Worm (Caenorhabditis elegans) whole organism, young adult: Measurements from ENCODE around the gene hum-4.

Experiments used
- B0035.1 ChIP-seq: sonication (generic microtip); optimal IDR thresholded peaks from 2 replicates; lab custom pipeline; 2016; ENCODE audit warnings: missing genetic modification characterization, mild to moderate bottlenecking, missing compliant biosample characterization, missing genotype, missing genetic modification reagents
- B0336.3 ChIP-seq: fragments of 200-800 bp; sonication (Bioruptor generic); IDR thresholded peaks from 2 replicates; pipeline ENCODE4 v1.3.6; 2022; ENCODE audit warnings: missing genetic modification characterization, missing compliant biosample characterization
- C06A6.2 ChIP-seq: fragments of 200-800 bp; sonication (Bioruptor generic); conservative IDR thresholded peaks from 2 replicates; pipeline ENCODE4 v1.3.6; 2022; ENCODE audit warnings: missing genetic modification characterization, missing compliant biosample characterization
- D2030.7 ChIP-seq: fragments of 200-800 bp; sonication (Bioruptor generic); IDR thresholded peaks from 2 replicates; pipeline ENCODE4 v1.3.6; 2022; ENCODE audit warnings: missing genetic modification reagents, missing genetic modification characterization, missing compliant biosample characterization
- F37B4.10 ChIP-seq: fragments of 200-800 bp; sonication (Bioruptor generic); IDR thresholded peaks from 2 replicates; pipeline ENCODE4 v1.3.6; 2022; ENCODE audit warnings: missing genetic modification characterization, missing compliant biosample characterization
- F49E8.2 ChIP-seq: sonication (generic microtip); optimal IDR thresholded peaks from 3 replicates; lab custom pipeline; 2017; ENCODE audit warnings: missing genetic modification characterization, mild to moderate bottlenecking, missing compliant biosample characterization, antibody characterized with exemption, moderate library complexity; ENCODE audit not compliant: insufficient read depth
- F52B5.7 ChIP-seq: sonication (generic microtip); optimal IDR thresholded peaks from 2 replicates; lab custom pipeline; 2016; ENCODE audit warnings: mild to moderate bottlenecking, missing genetic modification characterization, missing compliant biosample characterization
- T07F8.4 ChIP-seq: sonication (generic microtip); optimal IDR thresholded peaks from 2 replicates; lab custom pipeline; 2016; ENCODE audit warnings: mild to moderate bottlenecking, missing genetic modification characterization, moderate library complexity, missing compliant biosample characterization
- ZK185.1 ChIP-seq: sonication (generic microtip); optimal IDR thresholded peaks from 2 replicates; lab custom pipeline; 2016; ENCODE audit warnings: mild to moderate bottlenecking, missing genetic modification characterization, missing compliant biosample characterization; ENCODE audit not compliant: poor library complexity, severe bottlenecking
- aptf-3 ChIP-seq: fragments of 200-800 bp; sonication (Bioruptor generic); IDR thresholded peaks from 2 replicates; pipeline ENCODE4 v1.3.6; 2022; ENCODE audit warnings: missing genetic modification characterization, missing compliant biosample characterization
- cebp-1 ChIP-seq, 2 experiments: fragments of 200-800 bp in 1 of 2; sonication (Bioruptor generic) in 1 of 2; sonication (generic microtip) in 1 of 2; IDR thresholded peaks in 1 of 2; optimal IDR thresholded peaks in 1 of 2; 2 replicates each; pipeline versions ENCODE4 v1.3.6 to Lab custom; 2017 to 2022; ENCODE audit warnings: missing compliant biosample characterization in 2 of 2, missing genetic modification characterization in 2 of 2, mild to moderate bottlenecking in 1 of 2, missing genetic modification reagents in 1 of 2, moderate library complexity in 1 of 2
- ceh-40 ChIP-seq: fragments of 200-800 bp; sonication (Bioruptor generic); IDR thresholded peaks from 2 replicates; pipeline ENCODE4 v1.3.6; 2022; ENCODE audit warnings: missing genetic modification characterization, missing compliant biosample characterization
- ceh-58 ChIP-seq: fragments of 200-800 bp; sonication (Bioruptor generic); IDR thresholded peaks from 2 replicates; pipeline ENCODE4 v1.3.6; 2022; ENCODE audit warnings: missing genetic modification characterization, missing compliant biosample characterization
- dox-1 ChIP-seq: fragments of 200-800 bp; sonication (Bioruptor generic); IDR thresholded peaks from 2 replicates; pipeline ENCODE4 v1.3.6; 2022; ENCODE audit warnings: missing genetic modification reagents, missing genetic modification characterization, missing compliant biosample characterization
- dpff-1 ChIP-seq: sonication (generic microtip); optimal IDR thresholded peaks from 2 replicates; lab custom pipeline; 2017; ENCODE audit warnings: mild to moderate bottlenecking, missing genetic modification characterization, missing compliant biosample characterization
- dpl-1 ChIP-seq: fragments of 150-350 bp; optimal IDR thresholded peaks from 2 replicates; lab custom pipeline; 2014; ENCODE audit warnings: missing biosample characterization, missing genetic modification reagents, missing genetic modification characterization
- ekl-4 ChIP-seq: fragments of 200-800 bp; sonication (Bioruptor generic); IDR thresholded peaks from 2 replicates; pipeline ENCODE4 v1.3.6; 2022; ENCODE audit warnings: missing genetic modification reagents, missing genetic modification characterization, missing compliant biosample characterization
- gei-17 ChIP-seq: fragments of 200-800 bp; sonication (Bioruptor generic); optimal IDR thresholded peaks from 2 replicates; lab custom pipeline; 2018; ENCODE audit warnings: mild to moderate bottlenecking, missing genetic modification characterization, missing compliant biosample characterization
- hlh-12 ChIP-seq: sonication (generic microtip); optimal IDR thresholded peaks from 2 replicates; lab custom pipeline; 2016; ENCODE audit warnings: missing genetic modification characterization, missing compliant biosample characterization
- hsf-1 ChIP-seq: fragments of 200-800 bp; sonication (Bioruptor generic); IDR thresholded peaks from 2 replicates; pipeline ENCODE4 v1.3.6; 2022; ENCODE audit warnings: missing genetic modification reagents, missing genetic modification characterization, missing compliant biosample characterization
- let-607 ChIP-seq, 2 experiments: fragments of 200-800 bp in 1 of 2; sonication (Bioruptor generic) in 1 of 2; sonication (generic microtip) in 1 of 2; optimal IDR thresholded peaks; 2 replicates each; lab custom pipeline; 2016 to 2018; ENCODE audit warnings: mild to moderate bottlenecking in 2 of 2, missing compliant biosample characterization in 2 of 2, missing genetic modification characterization in 2 of 2, moderate library complexity in 2 of 2, missing genotype in 1 of 2
- lin-26 ChIP-seq: fragments of 200-800 bp; sonication (Bioruptor generic); IDR thresholded peaks from 2 replicates; pipeline ENCODE4 v1.3.6; 2022; ENCODE audit warnings: missing genetic modification reagents, missing genetic modification characterization, missing compliant biosample characterization
- lin-35 ChIP-seq, 3 experiments: fragments of 150-350 bp in 2 of 3; sonication (generic microtip) in 1 of 3; optimal IDR thresholded peaks; 2 replicates each; lab custom pipeline; 2014 to 2018; ENCODE audit warnings: missing biosample characterization in 3 of 3, missing genetic modification characterization in 3 of 3, missing genetic modification reagents in 3 of 3
- lir-1 ChIP-seq: fragments of 200-800 bp; sonication (Bioruptor generic); conservative IDR thresholded peaks from 2 replicates; pipeline ENCODE4 v1.3.6; 2022; ENCODE audit warnings: missing genetic modification reagents, missing genetic modification characterization, missing compliant biosample characterization
- madf-3 ChIP-seq: fragments of 200-800 bp; sonication (Bioruptor generic); IDR thresholded peaks from 2 replicates; pipeline ENCODE4 v1.3.6; 2022; ENCODE audit warnings: missing genetic modification reagents, missing genetic modification characterization, missing compliant biosample characterization
- madf-8 ChIP-seq: fragments of 200-800 bp; sonication (Bioruptor generic); conservative IDR thresholded peaks from 2 replicates; pipeline ENCODE4 v1.3.6; 2022; ENCODE audit warnings: missing genetic modification reagents, missing genetic modification characterization, missing compliant biosample characterization
- mes-4 ChIP-seq: sonication (generic microtip); optimal IDR thresholded peaks from 2 replicates; lab custom pipeline; 2016; ENCODE audit warnings: missing genotype, missing genetic modification characterization, missing compliant biosample characterization
- mxl-1 ChIP-seq: sonication (generic microtip); optimal IDR thresholded peaks from 2 replicates; lab custom pipeline; 2016; ENCODE audit warnings: missing genetic modification characterization, missing compliant biosample characterization
- nfyb-1 ChIP-seq: fragments of 200-800 bp; sonication (Bioruptor generic); IDR thresholded peaks from 2 replicates; pipeline ENCODE4 v1.3.6; 2022; ENCODE audit warnings: missing genetic modification reagents, missing genetic modification characterization, missing compliant biosample characterization
- nhr-120 ChIP-seq: fragments of 200-800 bp; sonication (Bioruptor generic); IDR thresholded peaks from 2 replicates; pipeline ENCODE4 v1.3.6; 2022; ENCODE audit warnings: missing genetic modification characterization, missing compliant biosample characterization
- nhr-27 ChIP-seq: fragments of 200-800 bp; sonication (Bioruptor generic); optimal IDR thresholded peaks from 2 replicates; lab custom pipeline; 2018; ENCODE audit warnings: mild to moderate bottlenecking, missing genetic modification characterization, moderate library complexity, missing compliant biosample characterization
- nhr-80 ChIP-seq: sonication (generic microtip); optimal IDR thresholded peaks from 2 replicates; lab custom pipeline; 2016; ENCODE audit warnings: missing genetic modification characterization, missing compliant biosample characterization
- pbrm-1 ChIP-seq: fragments of 200-800 bp; sonication (Bioruptor generic); IDR thresholded peaks from 2 replicates; pipeline ENCODE4 v1.3.6; 2022; ENCODE audit warnings: missing genetic modification reagents, missing genetic modification characterization, missing compliant biosample characterization
- pha-4 ChIP-seq: fragments of 150-350 bp; sonication (generic microtip); optimal IDR thresholded peaks from 2 replicates; lab custom pipeline; 2014; ENCODE audit warnings: missing biosample characterization, missing genetic modification reagents, missing genetic modification characterization
- repo-1 ChIP-seq: sonication (generic microtip); optimal IDR thresholded peaks from 2 replicates; lab custom pipeline; 2017; ENCODE audit warnings: mild to moderate bottlenecking, missing genetic modification characterization, missing compliant biosample characterization
- snpc-1.3 ChIP-seq: sonication (generic microtip); optimal IDR thresholded peaks from 2 replicates; lab custom pipeline; 2017; ENCODE audit warnings: missing genetic modification characterization, mild to moderate bottlenecking, missing compliant biosample characterization, antibody characterized with exemption, moderate library complexity, missing genotype, missing genetic modification reagents; ENCODE audit not compliant: insufficient read depth
- sptf-2 ChIP-seq: fragments of 200-800 bp; sonication (Bioruptor generic); optimal IDR thresholded peaks from 2 replicates; lab custom pipeline; 2018; ENCODE audit warnings: mild to moderate bottlenecking, missing genetic modification characterization, missing compliant biosample characterization
- tbp1 ChIP-seq: fragments of 200-800 bp; sonication (Bioruptor generic); optimal IDR thresholded peaks from 2 replicates; lab custom pipeline; 2018; ENCODE audit warnings: mild to moderate bottlenecking, missing genetic modification characterization, missing compliant biosample characterization
- unc-130 ChIP-seq: sonication (generic microtip); optimal IDR thresholded peaks from 2 replicates; lab custom pipeline; 2016; ENCODE audit warnings: missing genetic modification reagents, missing genetic modification characterization, missing compliant biosample characterization
- ztf-25 ChIP-seq: fragments of 200-800 bp; sonication (Bioruptor generic); IDR thresholded peaks from 2 replicates; pipeline ENCODE4 v1.3.6; 2022; ENCODE audit warnings: missing genetic modification reagents, missing genetic modification characterization, missing compliant biosample characterization
- ztf-26 ChIP-seq: sonication (generic microtip); optimal IDR thresholded peaks from 2 replicates; lab custom pipeline; 2017; ENCODE audit warnings: missing genetic modification characterization, missing compliant biosample characterization
- ztf-3 ChIP-seq: fragments of 200-800 bp; sonication (Bioruptor generic); optimal IDR thresholded peaks from 2 replicates; lab custom pipeline; 2018; ENCODE audit warnings: mild to moderate bottlenecking, missing genetic modification characterization, missing compliant biosample characterization
- ztf-6 ChIP-seq: fragments of 200-800 bp; sonication (Bioruptor generic); IDR thresholded peaks from 2 replicates; pipeline ENCODE4 v1.3.6; 2022; ENCODE audit warnings: missing genetic modification reagents, missing genetic modification characterization, missing compliant biosample characterization

Gene hum-4

ce11 chrX:11411675-11412074, 21.7 kb downstream of the hum-4 start:
- TF ChIP-seq madf-8 (GFP tag; lab: Robert Waterston, UW) (no peak), aptf-3 (GFP tag; lab: Robert Waterston, UW) (no peak), unc-130 (GFP tag; lab: Kevin White, UChicago) (no peak), T07F8.4 (tag; lab: Kevin White, UChicago) (no peak), snpc-1.3 (tag; lab: Kevin White, UChicago) (no peak), F49E8.2 (tag; lab: Kevin White, UChicago) (no peak), cebp-1 (GFP tag; IDR thresholded peaks at IDR 0.05; lab: Robert Waterston, UW) (no peak), cebp-1 (tag; optimal IDR thresholded peaks at IDR 0.05; lab: Kevin White, UChicago) (no peak), ztf-25 (GFP tag; lab: Robert Waterston, UW) (no peak), tbp1 (GFP tag; lab: Kevin White, UChicago) (no peak), ceh-58 (no peak), ztf-6 (GFP tag; lab: Robert Waterston, UW) (no peak), hsf-1 (no peak), dox-1 (no peak), F52B5.7 (tag; lab: Kevin White, UChicago) (no peak), sptf-2 (GFP tag; lab: Kevin White, UChicago) (no peak), nhr-27 (tag; lab: Kevin White, UChicago) (no peak), ztf-26 (tag; lab: Kevin White, UChicago) (no peak), hlh-12 (tag; lab: Kevin White, UChicago) (no peak)

ce11 chrX:11409457-11409856, 23.9 kb downstream of the hum-4 start:
- no peak for TF ChIP-seq F37B4.10 (GFP tag; lab: Robert Waterston, UW)
- TF ChIP-seq dpff-1 (tag; lab: Kevin White, UChicago): no peak
- TF ChIP-seq gei-17 (GFP tag; lab: Kevin White, UChicago): no peak
- TF ChIP-seq nfyb-1 (GFP tag; lab: Robert Waterston, UW): no peak
- TF ChIP-seq B0336.3 (GFP tag; lab: Robert Waterston, UW): peak; percentile 28; the same call in 1 of the 2 replicates
- TF ChIP-seq repo-1 (tag; lab: Kevin White, UChicago): peak; percentile 44
- no peak for TF ChIP-seq nhr-120 (GFP tag; lab: Robert Waterston, UW)
- no peak for TF ChIP-seq cebp-1 (GFP tag; IDR thresholded peaks at IDR 0.05; lab: Robert Waterston, UW)
- TF ChIP-seq cebp-1 (tag; optimal IDR thresholded peaks at IDR 0.05; lab: Kevin White, UChicago): peak; percentile 30
- TF ChIP-seq unc-130 (GFP tag; lab: Kevin White, UChicago): no peak
- TF ChIP-seq let-607 (tag; optimal IDR thresholded peaks at IDR 0.05; lab: Kevin White, UChicago): no peak
- TF ChIP-seq T07F8.4 (tag; lab: Kevin White, UChicago): no peak
- TF ChIP-seq ekl-4 (GFP tag; lab: Robert Waterston, UW): 0 out of 2 replicates have a peak, but pooled peaks have one; percentile 41
- no peak for TF ChIP-seq ceh-58
- no peak for TF ChIP-seq lin-26 (GFP tag; lab: Robert Waterston, UW)
- no peak for TF ChIP-seq dpl-1
- TF ChIP-seq lir-1 (GFP tag; lab: Robert Waterston, UW): no peak
- TF ChIP-seq mxl-1 (tag; lab: Kevin White, UChicago): no peak
- TF ChIP-seq ztf-26 (tag; lab: Kevin White, UChicago): peak; percentile 39
- no peak for TF ChIP-seq ztf-3 (GFP tag; lab: Kevin White, UChicago)
- TF ChIP-seq ceh-40 (GFP tag; lab: Robert Waterston, UW): no peak
- TF ChIP-seq lin-35 (GFP tag; optimal IDR thresholded peaks at IDR 0.05; lab: Kevin White, UChicago): no peak
- no peak for TF ChIP-seq D2030.7 (GFP tag; lab: Robert Waterston, UW)
- TF ChIP-seq pbrm-1 (GFP tag; lab: Robert Waterston, UW): no peak
- TF ChIP-seq C06A6.2: no peak
- peak; percentile 20 for TF ChIP-seq pha-4
- no peak for TF ChIP-seq mes-4 (tag; lab: Kevin White, UChicago)
- TF ChIP-seq B0035.1 (tag; lab: Kevin White, UChicago): no peak
- TF ChIP-seq snpc-1.3 (tag; lab: Kevin White, UChicago): no peak
- no peak for TF ChIP-seq madf-3 (GFP tag; lab: Robert Waterston, UW)
- peak; percentile 46 for TF ChIP-seq nhr-80 (tag; lab: Kevin White, UChicago)
- TF ChIP-seq ZK185.1 (tag; lab: Kevin White, UChicago): peak; percentile 48
